Worm (Caenorhabditis elegans): ENCODE measurements around the gene ent-2.

DNA sequence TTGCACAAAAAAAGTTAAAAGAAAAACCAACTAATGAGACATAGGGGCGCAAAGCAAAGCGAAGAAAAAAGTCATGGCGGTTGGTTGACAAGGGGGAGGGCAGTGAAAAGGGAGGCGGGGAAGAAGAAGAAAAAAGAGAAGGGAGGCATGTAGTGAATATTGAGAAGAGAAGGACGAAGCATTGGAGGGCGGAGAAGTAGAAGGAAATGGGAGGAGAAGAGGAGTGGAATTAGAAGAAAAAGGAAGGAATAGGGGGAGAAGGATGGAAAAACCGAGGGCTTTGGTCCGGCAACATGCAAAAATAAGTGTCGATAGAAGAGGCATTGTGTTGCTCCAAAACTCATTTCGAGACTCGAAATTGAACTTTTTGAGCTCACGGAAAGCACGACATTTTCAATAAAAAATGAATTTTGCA is 29.9 kb downstream of the ent-2 start:
- TF ChIP-seq ceh-36 (tag; optimal IDR thresholded peaks at IDR 0.05) (no peak), ets-7 (tag; optimal IDR thresholded peaks at IDR 0.05) (no peak)
